Worm (Caenorhabditis elegans) whole organism, young adult: ENCODE data around the gene C28H8.3.

Experiments used
- F10E7.11 ChIP-seq: sonication (generic microtip); optimal IDR thresholded peaks from 2 replicates; lab custom pipeline; 2017; ENCODE audit warnings: mild to moderate bottlenecking, missing genetic modification characterization, moderate library complexity, missing compliant biosample characterization
- F39B2.1 ChIP-seq: fragments of 200-800 bp; sonication (Bioruptor generic); IDR thresholded peaks from 2 replicates; pipeline ENCODE4 v1.3.6; 2022; ENCODE audit warnings: missing genetic modification reagents, missing genetic modification characterization, missing compliant biosample characterization
- F49E8.2 ChIP-seq: sonication (generic microtip); optimal IDR thresholded peaks from 3 replicates; lab custom pipeline; 2017; ENCODE audit warnings: missing genetic modification characterization, mild to moderate bottlenecking, missing compliant biosample characterization, antibody characterized with exemption, moderate library complexity; ENCODE audit not compliant: insufficient read depth
- bed-1 ChIP-seq: fragments of 200-800 bp; sonication (Bioruptor generic); IDR thresholded peaks from 2 replicates; pipeline ENCODE4 v1.3.6; 2022; ENCODE audit warnings: missing genetic modification reagents, missing genetic modification characterization, missing compliant biosample characterization
- fkh-3 ChIP-seq: sonication (generic microtip); optimal IDR thresholded peaks from 2 replicates; lab custom pipeline; 2016; ENCODE audit warnings: mild to moderate bottlenecking, missing genetic modification characterization, missing compliant biosample characterization
- gei-17 ChIP-seq: fragments of 200-800 bp; sonication (Bioruptor generic); optimal IDR thresholded peaks from 2 replicates; lab custom pipeline; 2018; ENCODE audit warnings: mild to moderate bottlenecking, missing genetic modification characterization, missing compliant biosample characterization
- lin-35 ChIP-seq, 3 experiments: fragments of 150-350 bp in 2 of 3; sonication (generic microtip) in 1 of 3; optimal IDR thresholded peaks; 2 replicates each; lab custom pipeline; 2014 to 2018; ENCODE audit warnings: missing biosample characterization in 3 of 3, missing genetic modification characterization in 3 of 3, missing genetic modification reagents in 3 of 3
- lin-54 ChIP-seq: fragments of 200-800 bp; sonication (Bioruptor generic); optimal IDR thresholded peaks from 2 replicates; lab custom pipeline; 2018; ENCODE audit warnings: mild to moderate bottlenecking, missing genetic modification characterization, missing compliant biosample characterization
- lir-1 ChIP-seq: fragments of 200-800 bp; sonication (Bioruptor generic); conservative IDR thresholded peaks from 2 replicates; pipeline ENCODE4 v1.3.6; 2022; ENCODE audit warnings: missing genetic modification reagents, missing genetic modification characterization, missing compliant biosample characterization
- madf-10 ChIP-seq: sonication (generic microtip); optimal IDR thresholded peaks from 2 replicates; lab custom pipeline; 2016; ENCODE audit warnings: mild to moderate bottlenecking, missing genetic modification characterization, missing compliant biosample characterization
- nhr-90 ChIP-seq: sonication (generic microtip); optimal IDR thresholded peaks from 2 replicates; lab custom pipeline; 2016; ENCODE audit warnings: missing genotype, mild to moderate bottlenecking, missing genetic modification characterization, missing compliant biosample characterization
- zim-3 ChIP-seq: sonication (generic microtip); optimal IDR thresholded peaks from 2 replicates; lab custom pipeline; 2017; ENCODE audit warnings: mild to moderate bottlenecking, missing genetic modification characterization, moderate library complexity, missing compliant biosample characterization

DNA sequence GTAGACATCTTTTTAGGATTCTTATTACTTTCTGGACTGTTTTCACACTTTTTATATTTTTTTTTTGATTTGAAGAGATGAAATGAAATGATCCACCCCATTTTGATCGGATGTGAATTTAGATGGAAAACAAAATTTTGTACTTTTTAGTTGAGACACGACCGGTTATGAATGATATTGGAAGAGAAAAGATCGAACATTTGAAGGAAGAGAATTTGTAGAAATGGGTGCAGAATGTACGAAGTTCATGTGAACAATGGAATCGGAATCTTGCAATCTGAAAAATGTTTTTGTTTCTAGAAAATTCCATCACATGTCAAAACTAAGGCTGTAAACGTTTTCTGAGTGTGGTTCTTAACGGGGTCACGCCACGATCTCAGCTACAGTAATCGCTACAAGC lies 25.7 kb upstream of the C28H8.3 start, which contains the start of gene F01F1.14:
- TF ChIP-seq F39B2.1 (GFP tag; lab: Robert Waterston, UW): no peak
- TF ChIP-seq gei-17 (GFP tag; lab: Kevin White, UChicago): no peak
- no peak for TF ChIP-seq lin-35 (GFP tag; optimal IDR thresholded peaks at IDR 0.05; lab: Kevin White, UChicago)
- no peak for TF ChIP-seq zim-3 (tag; lab: Kevin White, UChicago)
- no peak for TF ChIP-seq fkh-3 (tag; lab: Kevin White, UChicago)
- TF ChIP-seq F49E8.2 (tag; lab: Kevin White, UChicago): no peak
- no peak for TF ChIP-seq bed-1
- no peak for TF ChIP-seq F10E7.11 (tag; lab: Kevin White, UChicago)
- TF ChIP-seq nhr-90 (tag; lab: Kevin White, UChicago): no peak
- TF ChIP-seq madf-10 (tag; lab: Kevin White, UChicago): no peak
- TF ChIP-seq lin-54 (GFP tag; lab: Kevin White, UChicago): no peak
- no peak for TF ChIP-seq lir-1
